Worm (Caenorhabditis elegans) whole organism, late embryonic: ENCODE results near the gene ptr-14.

Source experiments
- F13H6.1 ChIP-seq: sonication (generic microtip); optimal IDR thresholded peaks from 2 replicates; lab custom pipeline; 2016; ENCODE audit warnings: missing genetic modification characterization, missing compliant biosample characterization
- ceh-18 ChIP-seq: sonication (generic microtip); optimal IDR thresholded peaks from 2 replicates; lab custom pipeline; 2016; ENCODE audit warnings: missing genetic modification characterization, missing compliant biosample characterization
- ceh-2 ChIP-seq: sonication (generic microtip); optimal IDR thresholded peaks from 2 replicates; lab custom pipeline; 2016; ENCODE audit warnings: missing genotype, missing genetic modification characterization, missing compliant biosample characterization
- ceh-24 ChIP-seq: sonication (generic microtip); optimal IDR thresholded peaks from 2 replicates; lab custom pipeline; 2016; ENCODE audit warnings: mild to moderate bottlenecking, missing genetic modification characterization, missing compliant biosample characterization
- dve-1 ChIP-seq: sonication (generic microtip); optimal IDR thresholded peaks from 2 replicates; lab custom pipeline; 2017; ENCODE audit warnings: antibody characterized with exemption, mild to moderate bottlenecking, missing genetic modification characterization, missing compliant biosample characterization
- elt-4 ChIP-seq: sonication (generic microtip); optimal IDR thresholded peaks from 2 replicates; lab custom pipeline; 2016; ENCODE audit warnings: missing genetic modification characterization, missing compliant biosample characterization
- hlh-15 ChIP-seq: sonication (generic microtip); optimal IDR thresholded peaks from 2 replicates; lab custom pipeline; 2016; ENCODE audit warnings: missing genetic modification characterization, missing compliant biosample characterization
- hlh-30 ChIP-seq: sonication (generic microtip); optimal IDR thresholded peaks from 2 replicates; lab custom pipeline; 2017; ENCODE audit warnings: antibody characterized with exemption, missing genetic modification characterization, missing compliant biosample characterization; ENCODE audit not compliant: insufficient read depth
- nhr-11 ChIP-seq: fragments of 150-350 bp; optimal IDR thresholded peaks from 2 replicates; lab custom pipeline; 2014; ENCODE audit warnings: missing biosample characterization, missing genetic modification characterization
- npax-4 ChIP-seq: sonication (generic microtip); optimal IDR thresholded peaks from 2 replicates; lab custom pipeline; 2016; ENCODE audit warnings: missing genetic modification characterization, missing compliant biosample characterization
- pros-1 ChIP-seq: fragments of 150-350 bp; optimal IDR thresholded peaks from 2 replicates; lab custom pipeline; 2014; ENCODE audit warnings: missing biosample characterization, missing genetic modification reagents, missing genetic modification characterization
- sox-4 ChIP-seq: sonication (generic microtip); optimal IDR thresholded peaks from 2 replicates; lab custom pipeline; 2017; ENCODE audit warnings: mild to moderate bottlenecking, missing genetic modification characterization, inconsistent platforms, missing compliant biosample characterization
- syd-9 ChIP-seq: sonication (generic microtip); optimal IDR thresholded peaks from 2 replicates; lab custom pipeline; 2016; ENCODE audit warnings: mild to moderate bottlenecking, missing genetic modification characterization, moderate library complexity, missing compliant biosample characterization

The ptr-14 gene

ce11 chrIV:10668561-10668960 lies 53.3 kb downstream of the ptr-14 start:
- TF ChIP-seq nhr-11 (tag; lab: Kevin White, UChicago) (no peak), hlh-30 (tag; lab: Kevin White, UChicago) (no peak), pros-1 (tag; lab: Kevin White, UChicago) (no peak), syd-9 (tag; lab: Kevin White, UChicago) (no peak), npax-4 (no peak), dve-1 (no peak), hlh-15 (tag; lab: Kevin White, UChicago) (no peak), ceh-18 (tag; lab: Kevin White, UChicago) (no peak), ceh-2 (tag; lab: Kevin White, UChicago) (no peak), F13H6.1 (tag; lab: Kevin White, UChicago) (no peak), sox-4 (tag; lab: Kevin White, UChicago) (no peak), ceh-24 (tag; lab: Kevin White, UChicago) (no peak), elt-4 (tag; lab: Kevin White, UChicago) (no peak)
